Fruit fly (Drosophila melanogaster): Measurements from ENCODE around the gene Ref2.

Ref2 gene

DNA sequence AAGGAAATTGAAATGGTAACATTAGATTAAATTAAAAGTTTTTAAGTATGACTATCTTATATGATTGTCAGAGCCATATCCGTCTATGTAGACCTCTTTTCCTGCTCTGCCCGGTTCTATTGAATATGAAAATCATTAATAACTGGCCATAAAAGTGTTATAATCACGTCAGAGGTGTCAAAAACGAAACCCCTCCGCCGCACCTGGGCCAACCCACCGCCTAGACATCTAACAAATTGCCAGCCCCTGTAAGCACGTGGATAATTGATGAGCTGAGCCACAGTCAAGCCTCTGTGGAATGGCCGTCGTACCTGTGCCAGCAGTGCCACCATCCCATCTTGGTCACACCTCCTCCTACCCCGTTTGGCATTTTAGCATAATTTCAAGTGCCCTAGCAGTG is 50.4 kb downstream of the Ref2 start:
- TF ChIP-seq CG8319 (GFP tag; optimal IDR thresholded peaks at IDR 0.05) (no peak), Eip78C (GFP tag) (no peak), lz (GFP tag; optimal IDR thresholded peaks at IDR 0.05) (no peak), CG11902 (GFP tag; optimal IDR thresholded peaks at IDR 0.05) (no peak), Gug (GFP tag; IDR thresholded peaks at IDR 0.05) (no peak), Eip93F (GFP tag; optimal IDR thresholded peaks at IDR 0.05) (no peak), pdm3 (GFP tag; optimal IDR thresholded peaks at IDR 0.05) (no peak)

DNA sequence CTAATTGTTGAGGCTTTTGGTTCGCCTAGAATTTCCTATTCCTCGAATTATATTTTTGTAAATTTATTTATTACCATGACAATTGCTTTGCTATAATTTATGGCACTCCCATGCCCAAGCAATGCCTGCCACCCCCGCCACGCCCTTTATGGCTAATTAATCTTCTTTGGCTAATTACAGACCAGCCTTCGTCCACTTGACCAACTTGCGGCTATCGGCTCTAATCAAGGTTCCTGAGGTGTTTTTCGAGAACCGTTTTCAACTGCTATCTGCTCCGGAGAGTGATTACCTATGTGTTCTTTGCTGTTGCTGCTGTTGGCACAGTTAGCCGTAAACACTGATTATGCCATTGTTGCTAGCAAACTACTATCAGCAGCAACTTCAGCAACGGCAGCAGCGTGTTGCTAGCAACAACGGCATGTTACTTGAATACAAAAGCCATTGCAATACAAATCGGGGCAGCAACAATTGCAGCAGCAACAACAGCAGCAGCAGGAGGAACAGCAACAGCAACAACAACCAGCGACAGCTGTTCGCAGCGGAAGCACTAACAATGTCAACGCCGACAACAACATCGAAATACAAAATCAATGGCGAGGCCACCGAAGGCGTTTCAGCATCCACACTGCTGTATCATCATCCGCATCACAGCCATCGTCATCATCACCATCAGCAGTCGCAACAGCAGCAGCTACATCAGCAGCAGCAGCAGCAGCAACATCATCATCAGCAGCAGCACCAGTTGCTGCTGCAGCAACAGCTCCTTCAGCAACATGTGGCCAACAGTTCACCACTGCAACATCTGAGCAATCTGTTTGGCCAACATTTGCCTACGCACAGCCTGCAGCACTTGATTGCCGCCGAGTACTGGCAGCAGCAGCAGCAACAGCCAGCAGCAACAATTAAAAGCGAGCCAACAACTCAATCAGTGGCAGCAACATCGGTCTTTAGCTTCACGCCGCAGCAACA is 52.4 kb downstream of the Ref2 start:
- TF ChIP-seq vri (GFP tag; optimal IDR thresholded peaks at IDR 0.05) (peak; percentile 24), CG6808 (GFP tag; optimal IDR thresholded peaks at IDR 0.05) (no peak), CG16779 (tag; optimal IDR thresholded peaks at IDR 0.05) (no peak), CG3919 (GFP tag; optimal IDR thresholded peaks at IDR 0.05) (peak; percentile 50), Eip78C (GFP tag) (peak; percentile 8)

DNA sequence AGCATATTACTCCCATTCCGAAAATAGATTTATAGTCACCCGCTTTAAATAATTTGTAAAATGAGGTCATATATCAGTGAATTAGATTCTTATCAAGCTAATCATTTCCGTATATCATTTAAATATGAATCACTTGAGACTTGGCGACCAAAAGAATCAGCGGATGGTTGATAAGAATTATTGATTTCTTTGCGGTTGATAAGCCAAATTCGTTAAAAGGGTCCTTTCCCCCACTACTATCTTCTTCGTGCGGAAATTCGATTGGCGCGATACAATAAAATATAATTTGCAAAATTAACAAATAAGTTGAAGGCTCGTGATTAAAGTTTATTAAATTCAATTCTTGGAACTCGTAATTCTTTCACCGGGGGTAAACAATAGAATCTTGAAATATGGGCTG is 56.2 kb downstream of the Ref2 start:
- TF ChIP-seq CG8632 (GFP tag; optimal IDR thresholded peaks at IDR 0.05) (no peak), achi (GFP tag; optimal IDR thresholded peaks at IDR 0.05) (no peak), eg (GFP tag; IDR thresholded peaks at IDR 0.05) (no peak), ss (GFP tag; optimal IDR thresholded peaks at IDR 0.05) (no peak), Lpt (GFP tag; optimal IDR thresholded peaks at IDR 0.05) (no peak), vri (GFP tag; optimal IDR thresholded peaks at IDR 0.05) (no peak), lz (GFP tag; optimal IDR thresholded peaks at IDR 0.05) (no peak), CG10669 (GFP tag; optimal IDR thresholded peaks at IDR 0.05) (no peak), CG11902 (GFP tag; optimal IDR thresholded peaks at IDR 0.05) (no peak), CG6163 (GFP tag; IDR thresholded peaks at IDR 0.05) (no peak)

DNA sequence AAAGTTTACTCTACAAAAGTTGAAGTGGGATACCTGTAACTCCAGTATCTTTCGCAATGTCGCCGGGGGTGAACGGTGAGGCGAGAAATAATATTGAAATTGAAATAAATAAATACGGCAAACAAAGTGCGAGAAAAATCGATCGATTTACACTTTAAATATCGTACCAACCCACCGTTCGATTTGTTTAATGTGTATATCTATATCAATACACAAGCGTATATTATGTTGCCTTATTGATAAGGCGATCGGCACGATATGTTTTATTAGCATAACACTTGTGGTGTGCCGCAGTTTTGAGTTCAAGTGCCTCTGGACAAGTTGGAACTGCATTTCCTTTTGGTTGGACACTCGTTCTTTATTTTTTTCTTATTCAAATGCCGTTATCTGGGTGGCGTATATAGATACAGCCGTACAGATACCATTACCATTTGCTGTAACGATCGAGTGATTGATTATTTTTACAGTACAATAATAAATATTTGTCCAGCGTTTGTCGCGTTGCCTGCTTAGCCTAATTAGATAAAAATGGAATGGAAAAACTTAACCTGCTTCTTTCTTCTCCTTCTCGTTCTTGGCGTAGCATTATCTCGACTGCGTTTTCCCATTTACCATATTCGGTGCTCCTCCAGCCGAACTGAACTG is 57.2 kb downstream of the Ref2 start:
- TF ChIP-seq CG10631 (GFP tag; optimal IDR thresholded peaks at IDR 0.05) = peak; percentile 12
- TF ChIP-seq Eip78C (GFP tag) = peak; percentile 45
- peak; percentile 9 to 40 for TF ChIP-seq ss (GFP tag; optimal IDR thresholded peaks at IDR 0.05)
- no peak for TF ChIP-seq Hr38 (GFP tag; optimal IDR thresholded peaks at IDR 0.05)
- TF ChIP-seq CG6163 (GFP tag; IDR thresholded peaks at IDR 0.05) = no peak
- TF ChIP-seq spab (GFP tag; optimal IDR thresholded peaks at IDR 0.05) = peak; percentile 23
- peak; percentile 42 for TF ChIP-seq CG6808 (GFP tag; optimal IDR thresholded peaks at IDR 0.05)
- TF ChIP-seq CG1621 (tag; optimal IDR thresholded peaks at IDR 0.05) = peak; percentile 3
- TF ChIP-seq CG10669 (GFP tag; optimal IDR thresholded peaks at IDR 0.05) = peak; percentile 19
- TF ChIP-seq Sox15 (GFP tag; optimal IDR thresholded peaks at IDR 0.05) = no peak
- TF ChIP-seq esn (GFP tag; optimal IDR thresholded peaks at IDR 0.05) = peak; percentile 16
- TF ChIP-seq svp (GFP tag) = no peak
- peak; percentile 57 for TF ChIP-seq fkh (GFP tag; optimal IDR thresholded peaks at IDR 0.05)

DNA sequence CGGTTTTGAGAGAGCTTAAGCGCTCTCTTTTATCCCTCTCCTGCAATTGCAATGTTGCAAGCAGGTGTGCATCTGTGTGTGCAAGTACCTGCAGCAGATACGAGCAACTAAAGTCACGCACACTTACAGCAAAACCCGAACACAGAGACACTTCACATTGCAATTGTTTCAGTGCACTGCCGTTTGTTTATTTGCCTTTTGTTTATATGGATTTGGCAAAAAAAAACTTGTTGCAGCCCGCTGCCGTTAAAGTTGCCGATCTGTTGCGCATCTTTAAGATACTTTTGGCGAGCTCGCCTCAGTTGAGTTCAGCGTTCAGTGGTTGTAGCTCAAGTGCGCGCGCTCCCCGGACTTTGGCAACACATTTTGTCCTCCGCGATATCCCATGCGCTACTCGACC is 58.8 kb downstream of the Ref2 start, which contains the start of gene nub:
Gene nub (plus strand): TSS at position 301 of the 400 bp plus-strand sequence.
- TF ChIP-seq fd59A (GFP tag; optimal IDR thresholded peaks at IDR 0.05) (no peak), dsx (GFP tag; optimal IDR thresholded peaks at IDR 0.05; ENCODE audit: poor library complexity, severe bottlenecking) (peak; percentile 49), topi (GFP tag; optimal IDR thresholded peaks at IDR 0.05) (no peak), achi (GFP tag; optimal IDR thresholded peaks at IDR 0.05) (no peak), CG31627 (GFP tag; optimal IDR thresholded peaks at IDR 0.05) (no peak), Eip93F (GFP tag; optimal IDR thresholded peaks at IDR 0.05) (no peak), Sox15 (GFP tag; optimal IDR thresholded peaks at IDR 0.05) (no peak), esn (GFP tag; optimal IDR thresholded peaks at IDR 0.05) (no peak), ss (GFP tag; optimal IDR thresholded peaks at IDR 0.05) (no peak), Blimp-1 (GFP tag; optimal IDR thresholded peaks at IDR 0.05) (no peak), CG16779 (tag; optimal IDR thresholded peaks at IDR 0.05) (no peak), Eip78C (GFP tag) (peak; percentile 45), acj6 (GFP tag; optimal IDR thresholded peaks at IDR 0.05) (no peak), Hr39 (GFP tag; optimal IDR thresholded peaks at IDR 0.05) (no peak)
